Fruit fly (Drosophila melanogaster): ENCODE results near the gene Gr8a.

DNA sequence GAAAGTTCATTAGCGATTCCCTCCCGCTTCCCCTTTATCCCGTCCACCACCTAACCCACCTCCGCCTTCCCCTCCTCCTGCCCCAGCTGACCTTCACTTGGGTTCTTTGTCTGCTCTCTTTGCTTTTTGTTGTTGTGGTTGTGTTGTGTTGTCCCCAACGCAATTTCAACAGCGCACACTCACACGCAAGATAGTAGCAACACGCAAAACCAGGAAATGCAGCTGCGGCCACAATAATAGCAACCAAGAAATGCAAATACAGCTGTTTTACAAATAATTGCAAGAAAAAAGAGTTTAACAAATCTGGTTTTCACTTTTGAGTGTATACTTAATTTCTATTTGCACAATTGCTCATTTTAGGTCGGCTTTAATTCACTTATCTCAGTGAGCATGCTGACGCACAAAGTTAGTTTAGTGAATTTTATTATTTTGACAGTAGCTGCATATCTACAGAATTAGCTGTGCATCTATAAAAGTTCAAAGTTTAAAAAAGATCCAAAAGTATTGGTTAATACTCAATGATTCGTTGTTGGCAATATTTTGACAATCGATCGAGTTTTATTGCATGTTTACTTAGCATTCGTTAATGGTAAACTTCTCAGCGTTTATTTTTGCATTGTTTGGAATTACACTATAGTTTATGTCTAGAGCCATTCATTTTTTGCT is 24.4 kb downstream of the Gr8a start:
- TF ChIP-seq CG10366 (GFP tag; IDR thresholded peaks at IDR 0.05) (no peak), D19B (GFP tag; optimal IDR thresholded peaks at IDR 0.05) (no peak), pan (optimal IDR thresholded peaks at IDR 0.05) (no peak), pan (GFP tag; optimal IDR thresholded peaks at IDR 0.05 in 1 of 2, IDR thresholded peaks at IDR 0.05 in 1 of 2) (no peak), CG18011 (GFP tag; optimal IDR thresholded peaks at IDR 0.05) (no peak), tx (GFP tag; optimal IDR thresholded peaks at IDR 0.05) (no peak), sisA (GFP tag; IDR thresholded peaks at IDR 0.05) (0 out of 2 replicates have a peak, but pooled peaks have one; percentile 26), Sox102F (GFP tag; optimal IDR thresholded peaks at IDR 0.05) (peak; percentile 43), CG6791 (GFP tag; IDR thresholded peaks at IDR 0.05; ENCODE audit: partially characterized antibody) (no peak), sens-2 (GFP tag; IDR thresholded peaks at IDR 0.05) (no peak), usp (GFP tag; optimal IDR thresholded peaks at IDR 0.05) (no peak), toy (GFP tag; IDR thresholded peaks at IDR 0.05) (no peak)

Measured in whole organism, embryonic.